Fruit fly (Drosophila melanogaster) whole organism, pupa: ENCODE measurements around the gene mRpL48.

Experiments used
- CG12605 ChIP-seq: fragments of 200-800 bp; sonication (Bioruptor generic); IDR thresholded peaks from 2 replicates; pipeline ENCODE4 v1.3.6; 2022; ENCODE audit warnings: missing biosample characterization, missing genetic modification characterization
- CG14655 ChIP-seq: fragments of 200-800 bp; sonication (Bioruptor generic); optimal IDR thresholded peaks from 3 replicates; lab custom pipeline; 2017; ENCODE audit warnings: mild to moderate bottlenecking, missing biosample characterization, missing genetic modification reagents, missing genetic modification characterization
- CG15710 ChIP-seq: fragments of 200-800 bp; sonication (Bioruptor generic); optimal IDR thresholded peaks from 2 replicates; lab custom pipeline; 2018; ENCODE audit warnings: missing biosample characterization, mild to moderate bottlenecking, missing genetic modification characterization, moderate library complexity
- CG17806 ChIP-seq: fragments of 200-800 bp; sonication (Bioruptor generic); optimal IDR thresholded peaks from 2 replicates; lab custom pipeline; 2018; ENCODE audit warnings: missing biosample characterization, mild to moderate bottlenecking, missing genetic modification characterization, moderate library complexity
- CG32121 ChIP-seq: fragments of 200-800 bp; sonication (Bioruptor generic); IDR thresholded peaks from 2 replicates; pipeline ENCODE4 v1.3.6; 2022; ENCODE audit warnings: missing biosample characterization, missing genetic modification characterization
- CG34367 ChIP-seq: fragments of 200-800 bp; sonication (Bioruptor generic); optimal IDR thresholded peaks from 2 replicates; lab custom pipeline; 2018; ENCODE audit warnings: missing biosample characterization, mild to moderate bottlenecking, missing genetic modification characterization
- CG4496 ChIP-seq: fragments of 200-800 bp; sonication (Bioruptor generic); IDR thresholded peaks from 3 replicates; pipeline ENCODE4 v1.3.6; 2022; ENCODE audit warnings: missing biosample characterization, missing genetic modification characterization
- CG8301 ChIP-seq: fragments of 200-800 bp; sonication (Bioruptor generic); optimal IDR thresholded peaks from 2 replicates; lab custom pipeline; 2018; ENCODE audit warnings: missing biosample characterization, mild to moderate bottlenecking, missing genetic modification characterization
- Snoo ChIP-seq: fragments of 200-800 bp; sonication (Bioruptor generic); optimal IDR thresholded peaks from 3 replicates; lab custom pipeline; 2017; ENCODE audit warnings: missing biosample characterization, mild to moderate bottlenecking, missing genetic modification characterization, inconsistent platforms
- rn ChIP-seq: fragments of 200-800 bp; sonication (Bioruptor generic); IDR thresholded peaks from 2 replicates; pipeline ENCODE4 v1.3.6; 2022; ENCODE audit warnings: missing biosample characterization, missing genetic modification characterization

DNA sequence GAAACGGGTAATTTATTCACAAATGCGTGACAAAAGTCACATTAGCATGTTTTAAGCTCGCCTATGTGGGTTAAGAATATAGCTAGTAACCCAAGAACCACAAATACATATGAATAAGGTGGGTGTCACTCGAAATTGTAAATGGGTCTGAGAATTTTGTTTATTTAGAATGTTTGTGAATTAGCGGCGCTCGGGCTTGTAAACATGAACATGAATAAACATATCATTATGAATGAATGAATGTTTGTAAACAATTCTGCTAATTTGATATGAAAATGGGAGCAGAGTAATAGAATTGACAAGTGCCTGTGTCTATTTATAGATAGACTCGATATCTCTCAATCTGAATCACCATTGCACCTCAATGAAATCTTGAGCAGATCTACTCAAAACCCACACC lies 24.9 kb downstream of the mRpL48 start:
- no peak for TF ChIP-seq rn (GFP tag; lab: Robert Waterston, UW)
- no peak for TF ChIP-seq CG8301 (tag; lab: Kevin White, UChicago)
- TF ChIP-seq CG15710 (tag; lab: Kevin White, UChicago): no peak
- TF ChIP-seq CG17806 (tag; lab: Kevin White, UChicago): no peak
- TF ChIP-seq CG12605 (GFP tag; lab: Robert Waterston, UW): no peak
- no peak for TF ChIP-seq CG14655 (GFP tag; lab: Kevin White, UChicago)
- no peak for TF ChIP-seq CG4496 (GFP tag; lab: Robert Waterston, UW)
- no peak for TF ChIP-seq Snoo
- TF ChIP-seq CG34367 (tag; lab: Kevin White, UChicago): no peak
- no peak for TF ChIP-seq CG32121
